Fruit fly (Drosophila melanogaster) whole organism, prepupa: Measurements from ENCODE around the gene CG31275.

Experiments
- CG11294 ChIP-seq: fragments of 200-800 bp; sonication (Bioruptor generic); IDR thresholded peaks from 2 replicates; pipeline ENCODE4 v1.3.6; 2022; ENCODE audit warnings: missing biosample characterization, missing genetic modification characterization
- CG1621 ChIP-seq: fragments of 200-800 bp; sonication (Bioruptor generic); optimal IDR thresholded peaks from 3 replicates; lab custom pipeline; 2018; ENCODE audit warnings: missing biosample characterization, mild to moderate bottlenecking, missing genetic modification characterization
- CG16779 ChIP-seq: fragments of 200-800 bp; sonication (Bioruptor generic); optimal IDR thresholded peaks from 3 replicates; lab custom pipeline; 2017; ENCODE audit warnings: missing biosample characterization, mild to moderate bottlenecking, missing genetic modification characterization
- CG6808 ChIP-seq: fragments of 200-800 bp; sonication (Bioruptor generic); optimal IDR thresholded peaks from 3 replicates; lab custom pipeline; 2017; ENCODE audit warnings: missing biosample characterization, missing genetic modification characterization, mild to moderate bottlenecking, moderate library complexity, missing genetic modification reagents
- CG6854 ChIP-seq: fragments of 200-800 bp; sonication (Bioruptor generic); optimal IDR thresholded peaks from 2 replicates; lab custom pipeline; 2017; ENCODE audit warnings: missing biosample characterization, mild to moderate bottlenecking, missing genetic modification characterization
- Eip75B ChIP-seq: fragments of 200-800 bp; sonication (Bioruptor generic); optimal IDR thresholded peaks from 3 replicates; lab custom pipeline; 2016; ENCODE audit warnings: missing biosample characterization, missing genetic modification characterization
- Lpt ChIP-seq: fragments of 200-800 bp; sonication (Bioruptor generic); optimal IDR thresholded peaks from 3 replicates; lab custom pipeline; 2016; ENCODE audit warnings: missing biosample characterization, missing genetic modification characterization
- OdsH ChIP-seq: fragments of 200-800 bp; sonication (Bioruptor generic); optimal IDR thresholded peaks from 3 replicates; lab custom pipeline; 2016; ENCODE audit warnings: missing biosample characterization, missing genetic modification characterization
- Sox102F ChIP-seq: fragments of 200-800 bp; sonication (Bioruptor generic); optimal IDR thresholded peaks from 2 replicates; lab custom pipeline; 2016; ENCODE audit warnings: missing biosample characterization, mild to moderate bottlenecking, missing genetic modification characterization

dm6 chr3R:16743073-16743821 lies 7.9 kb downstream of the CG31275 start:
- TF ChIP-seq Sox102F: no peak
- no peak for TF ChIP-seq CG6808 (GFP tag; lab: Kevin White, UChicago)
- no peak for TF ChIP-seq CG1621
- TF ChIP-seq CG16779: no peak
- TF ChIP-seq CG6854: no peak
- no peak for TF ChIP-seq Eip75B (GFP tag; lab: Kevin White, UChicago)
- TF ChIP-seq CG11294 (GFP tag; lab: Robert Waterston, UW): no peak
- no peak for TF ChIP-seq OdsH (GFP tag; lab: Kevin White, UChicago)
- no peak for TF ChIP-seq Lpt (GFP tag; lab: Kevin White, UChicago)
